Fruit fly (Drosophila melanogaster) whole organism, wandering third instar larva: ENCODE data around the gene CG10663.

Experiments used
- Abd-B ChIP-seq: fragments of >200 bp; optimal IDR thresholded peaks from 2 replicates; lab custom pipeline; 2017; ENCODE audit warnings: missing biosample characterization, missing genetic modification characterization
- CG32264 ChIP-seq: fragments of 200-800 bp; sonication (Bioruptor generic); optimal IDR thresholded peaks from 2 replicates; lab custom pipeline; 2016; ENCODE audit warnings: missing biosample characterization, missing genetic modification characterization
- CG9705 ChIP-seq: fragments of 200-800 bp; sonication (Bioruptor generic); optimal IDR thresholded peaks from 2 replicates; lab custom pipeline; 2018; ENCODE audit warnings: missing biosample characterization, mild to moderate bottlenecking, missing genetic modification characterization
- CrebA ChIP-seq: fragments of 200-800 bp; sonication (Bioruptor generic); optimal IDR thresholded peaks from 2 replicates; lab custom pipeline; 2016; ENCODE audit warnings: missing biosample characterization, mild to moderate bottlenecking, missing genetic modification characterization, borderline replicate concordance
- Dfd ChIP-seq: fragments of >200 bp; optimal IDR thresholded peaks from 2 replicates; lab custom pipeline; 2017; ENCODE audit warnings: missing biosample characterization, missing genetic modification characterization
- Dif ChIP-seq: fragments of 200-275, 200-300 bp; sonication (Bioruptor generic); optimal IDR thresholded peaks from 2 replicates; lab custom pipeline; 2018; ENCODE audit warnings: missing biosample characterization, missing genetic modification characterization; ENCODE audit not compliant: partially characterized antibody
- GATAd ChIP-seq: sonication (Bioruptor generic); optimal IDR thresholded peaks from 2 replicates; lab custom pipeline; 2016; ENCODE audit warnings: missing biosample characterization, missing genetic modification characterization
- HLH106 ChIP-seq: fragments of 200-800 bp; optimal IDR thresholded peaks from 3 replicates; lab custom pipeline; 2019; ENCODE audit warnings: missing biosample characterization, mild to moderate bottlenecking, missing genetic modification characterization, moderate library complexity
- Hnf4 ChIP-seq: fragments of 200-800 bp; sonication (Bioruptor generic); optimal IDR thresholded peaks from 2 replicates; lab custom pipeline; 2016; ENCODE audit warnings: missing biosample characterization, mild to moderate bottlenecking, missing genetic modification characterization
- Hr83 ChIP-seq: fragments of 200-300 bp; sonication (Bioruptor generic); optimal IDR thresholded peaks from 2 replicates; lab custom pipeline; 2016; ENCODE audit warnings: missing biosample characterization, mild to moderate bottlenecking, missing genetic modification characterization, moderate library complexity; ENCODE audit not compliant: poor library complexity, severe bottlenecking
- Jra ChIP-seq: sonication (Bioruptor generic); optimal IDR thresholded peaks from 2 replicates; lab custom pipeline; 2016; ENCODE audit warnings: missing biosample characterization, missing genetic modification characterization
- Mio ChIP-seq: sonication (Bioruptor generic); optimal IDR thresholded peaks from 2 replicates; lab custom pipeline; 2016; ENCODE audit warnings: missing biosample characterization, missing genetic modification characterization
- Myc ChIP-seq: fragments of >200 bp; optimal IDR thresholded peaks from 2 replicates; lab custom pipeline; 2017
- N ChIP-seq: fragments of >200 bp; optimal IDR thresholded peaks from 2 replicates; lab custom pipeline; 2018; ENCODE audit warnings: missing biosample characterization, missing external identifiers, missing genetic modification characterization
- OdsH ChIP-seq: fragments of 200-800 bp; sonication (Bioruptor generic); optimal IDR thresholded peaks from 2 replicates; lab custom pipeline; 2016; ENCODE audit warnings: missing biosample characterization, mild to moderate bottlenecking, missing genetic modification characterization
- Rel ChIP-seq, 2 experiments: fragments of 200-800 bp; sonication (Bioruptor generic) in 1 of 2; optimal IDR thresholded peaks; 2 replicates in 1 of 2; 3 replicates in 1 of 2; lab custom pipeline; 2016 to 2019; ENCODE audit warnings: mild to moderate bottlenecking in 2 of 2, missing biosample characterization in 2 of 2, missing genetic modification characterization in 2 of 2, moderate library complexity in 1 of 2
- Sp1 ChIP-seq: fragments of 200-800 bp; sonication (Bioruptor generic); optimal IDR thresholded peaks from 3 replicates; lab custom pipeline; 2019; ENCODE audit warnings: missing biosample characterization, mild to moderate bottlenecking, missing genetic modification characterization, moderate library complexity
- Vsx2 ChIP-seq: fragments of 200-300, 225-300 bp; sonication (Bioruptor generic); optimal IDR thresholded peaks from 2 replicates; lab custom pipeline; 2018; ENCODE audit warnings: missing biosample characterization, missing genetic modification characterization; ENCODE audit not compliant: partially characterized antibody
- br ChIP-seq: fragments of 200-800 bp; sonication (Bioruptor generic); optimal IDR thresholded peaks from 2 replicates; lab custom pipeline; 2016; ENCODE audit warnings: missing biosample characterization, missing genetic modification characterization
- brk ChIP-seq: fragments of 200-800 bp; sonication (Bioruptor generic); optimal IDR thresholded peaks from 2 replicates; lab custom pipeline; 2016; ENCODE audit warnings: missing biosample characterization, mild to moderate bottlenecking, missing genetic modification characterization
- dl ChIP-seq, 2 experiments: fragments of 175-275, 200-275 bp in 1 of 2; fragments of 200-275 bp in 1 of 2; sonication (Bioruptor generic); optimal IDR thresholded peaks; lab custom pipeline; 2018; ENCODE audit warnings: mild to moderate bottlenecking in 2 of 2, missing biosample characterization in 2 of 2, missing genetic modification characterization in 2 of 2, moderate library complexity in 2 of 2; ENCODE audit not compliant: partially characterized antibody in 2 of 2, insufficient read depth in 1 of 2
- dmrt93B ChIP-seq: fragments of 200-800 bp; sonication (Bioruptor generic); optimal IDR thresholded peaks from 2 replicates; lab custom pipeline; 2018; ENCODE audit warnings: missing biosample characterization, mild to moderate bottlenecking, missing genetic modification characterization
- dsf ChIP-seq: sonication (Bioruptor generic); optimal IDR thresholded peaks from 2 replicates; lab custom pipeline; 2016; ENCODE audit warnings: missing biosample characterization, missing genetic modification characterization, borderline replicate concordance
- ey ChIP-seq: fragments of 200-800 bp; sonication (Bioruptor generic); optimal IDR thresholded peaks from 2 replicates; lab custom pipeline; 2016; ENCODE audit warnings: missing biosample characterization, missing genetic modification characterization
- foxo ChIP-seq, 2 experiments: fragments of 200-800 bp; sonication (Bioruptor generic); optimal IDR thresholded peaks; 2 replicates in 1 of 2; 3 replicates in 1 of 2; lab custom pipeline; 2016 to 2017; ENCODE audit warnings: missing biosample characterization in 2 of 2, missing genetic modification characterization in 2 of 2
- fru ChIP-seq: fragments of 200-800 bp; sonication (Bioruptor generic); optimal IDR thresholded peaks from 3 replicates; lab custom pipeline; 2016; ENCODE audit warnings: missing biosample characterization, mild to moderate bottlenecking, missing genetic modification characterization
- h ChIP-seq: fragments of 200-800 bp; sonication (Bioruptor generic); optimal IDR thresholded peaks from 3 replicates; lab custom pipeline; 2016; ENCODE audit warnings: missing biosample characterization, mild to moderate bottlenecking, missing genetic modification characterization
- pan ChIP-seq: fragments of >200 bp; optimal IDR thresholded peaks from 2 replicates; lab custom pipeline; 2017
- psq ChIP-seq: fragments of 200-800 bp; sonication (Bioruptor generic); optimal IDR thresholded peaks from 3 replicates; lab custom pipeline; 2017; ENCODE audit warnings: missing biosample characterization, mild to moderate bottlenecking, missing genetic modification characterization, moderate library complexity
- rgr ChIP-seq: fragments of 200-800 bp; sonication (Bioruptor generic); optimal IDR thresholded peaks from 3 replicates; lab custom pipeline; 2016; ENCODE audit warnings: missing biosample characterization, mild to moderate bottlenecking, missing genetic modification characterization
- sage ChIP-seq: fragments of 200-800 bp; sonication (Bioruptor generic); optimal IDR thresholded peaks from 2 replicates; lab custom pipeline; 2016; ENCODE audit warnings: missing biosample characterization, mild to moderate bottlenecking, missing genetic modification characterization
- sv ChIP-seq: fragments of 200-800 bp; sonication (Bioruptor generic); optimal IDR thresholded peaks from 3 replicates; lab custom pipeline; 2016; ENCODE audit warnings: missing biosample characterization, missing genetic modification characterization
- tai ChIP-seq: sonication (Bioruptor generic); optimal IDR thresholded peaks from 2 replicates; lab custom pipeline; 2016; ENCODE audit warnings: missing biosample characterization, missing genetic modification characterization
- woc ChIP-seq: sonication (Bioruptor generic); optimal IDR thresholded peaks from 2 replicates; lab custom pipeline; 2016; ENCODE audit warnings: missing biosample characterization, mild to moderate bottlenecking, missing genetic modification characterization

The CG10663 gene

dm6 chr3L:12503865-12504650 lies 19.2 kb upstream of the CG10663 start, which contains the start of the genes CG10646 and vih (continued):
- TF ChIP-seq Sp1 (GFP tag; lab: Kevin White, UChicago) (peak; percentile 54), N (GFP tag; lab: Kevin White, UChicago) (no peak), ey (GFP tag; lab: Kevin White, UChicago) (peak; percentile 12), Mio (GFP tag; lab: Kevin White, UChicago) (no peak), Dif (GFP tag; lab: Kevin White, UChicago) (no peak), dsf (GFP tag; lab: Kevin White, UChicago) (peak; percentile 24), sv (GFP tag; lab: Kevin White, UChicago) (no peak), Rel (GFP tag; optimal IDR thresholded peaks at IDR 0.05; lab: Kevin White, UChicago) (no peak), Rel (tag; optimal IDR thresholded peaks at IDR 0.05; lab: Kevin White, UChicago) (peak; percentile 43), h (peak; percentile 59), sage (GFP tag; lab: Kevin White, UChicago) (no peak), CG9705 (GFP tag; lab: Kevin White, UChicago) (peak; percentile 40), CG32264 (GFP tag; lab: Kevin White, UChicago) (no peak), GATAd (GFP tag; lab: Kevin White, UChicago) (no peak), brk (GFP tag; lab: Kevin White, UChicago) (no peak), tai (no peak), psq (GFP tag; lab: Kevin White, UChicago) (peak; percentile 67)

dm6 chr3L:12501249-12501648 lies 16.4 kb upstream of the CG10663 start, which contains the start of the genes CG10638 and CG10681:
Gene CG10638, minus strand, starts transcription at chr3L:12501311.
Gene CG10681, plus strand, starts transcription at chr3L:12501513.
- no peak for TF ChIP-seq CG9705 (GFP tag; lab: Kevin White, UChicago)
- no peak for TF ChIP-seq Vsx2
- TF ChIP-seq Hnf4 (GFP tag; lab: Kevin White, UChicago) = peak; percentile 79
- TF ChIP-seq br (GFP tag; lab: Kevin White, UChicago) = peak; percentile 44
- no peak for TF ChIP-seq Dif (GFP tag; lab: Kevin White, UChicago)
- peak; percentile 61 for TF ChIP-seq dsf (GFP tag; lab: Kevin White, UChicago)
- TF ChIP-seq N (GFP tag; lab: Kevin White, UChicago) = no peak
- TF ChIP-seq sv (GFP tag; lab: Kevin White, UChicago) = peak; percentile 58
- peak; percentile 8 for TF ChIP-seq Hr83 (GFP tag; lab: Kevin White, UChicago)
- TF ChIP-seq Sp1 (GFP tag; lab: Kevin White, UChicago) = peak; percentile 45
- TF ChIP-seq brk (GFP tag; lab: Kevin White, UChicago) = no peak
- TF ChIP-seq HLH106 (tag; lab: Kevin White, UChicago) = peak; percentile 47
- no peak for TF ChIP-seq Dfd
- peak; percentile 41 for TF ChIP-seq CG32264 (GFP tag; lab: Kevin White, UChicago)
- no peak for TF ChIP-seq dl (GFP tag; optimal IDR thresholded peaks at IDR 0.05; lab: Kevin White, UChicago; ENCODE audit: insufficient read depth in 1 of 2, partially characterized antibody in 2 of 2)
- TF ChIP-seq foxo (GFP tag; optimal IDR thresholded peaks at IDR 0.05; lab: Kevin White, UChicago) = peak in 1 of 2 experiments; percentile 68
- TF ChIP-seq ey (GFP tag; lab: Kevin White, UChicago) = peak; percentile 40
- TF ChIP-seq pan (lab: Kevin White, UChicago) = no peak
- TF ChIP-seq Myc (lab: Kevin White, UChicago) = peak; percentile 1
- TF ChIP-seq GATAd (GFP tag; lab: Kevin White, UChicago) = no peak
- TF ChIP-seq h = peak; percentile 73
- no peak for TF ChIP-seq Mio (GFP tag; lab: Kevin White, UChicago)
- no peak for TF ChIP-seq dmrt93B
- TF ChIP-seq rgr (GFP tag; lab: Kevin White, UChicago) = peak; percentile 65
- no peak for TF ChIP-seq CrebA (GFP tag; lab: Kevin White, UChicago)
- peak; percentile 40 for TF ChIP-seq OdsH
- no peak for TF ChIP-seq Rel (GFP tag; optimal IDR thresholded peaks at IDR 0.05; lab: Kevin White, UChicago)
- peak; percentile 55 for TF ChIP-seq Rel (tag; optimal IDR thresholded peaks at IDR 0.05; lab: Kevin White, UChicago)
- TF ChIP-seq sage (GFP tag; lab: Kevin White, UChicago) = peak; percentile 83
- no peak for TF ChIP-seq Abd-B (GFP tag; lab: Kevin White, UChicago)
- TF ChIP-seq woc (GFP tag; lab: Kevin White, UChicago) = peak; percentile 31
- TF ChIP-seq Jra = peak; percentile 77
- TF ChIP-seq psq (GFP tag; lab: Kevin White, UChicago) = peak; percentile 6
- TF ChIP-seq fru (GFP tag; lab: Kevin White, UChicago) = peak; percentile 59
- TF ChIP-seq, all 38 proteins: peak for 20
